Fruit fly (Drosophila melanogaster): ENCODE measurements around the gene CG8191.

The CG8191 gene

DNA sequence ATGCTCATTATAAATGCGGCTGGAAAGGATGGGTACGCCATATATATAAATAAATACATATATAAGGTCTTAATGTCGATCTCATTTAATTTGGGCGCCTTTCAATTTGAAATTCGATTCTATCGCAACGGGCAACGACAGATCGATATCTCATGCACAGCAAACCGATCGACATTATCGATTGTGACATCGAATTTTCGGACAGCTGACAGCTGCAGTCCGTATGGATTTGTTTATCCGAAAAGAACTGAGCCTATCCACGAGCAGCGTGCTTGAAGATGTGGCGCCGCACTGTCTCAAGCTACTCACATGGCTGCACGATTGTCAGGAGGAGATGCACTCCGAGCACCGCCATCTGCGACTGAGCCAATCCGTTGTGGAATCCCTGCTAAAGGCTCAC, at the start of gene CG8191:
Gene CG8191, plus strand, starts transcription at position 211 of the 400 bp plus-strand sequence.
- no peak for TF ChIP-seq CTCF (optimal IDR thresholded peaks at IDR 0.05)

DNA sequence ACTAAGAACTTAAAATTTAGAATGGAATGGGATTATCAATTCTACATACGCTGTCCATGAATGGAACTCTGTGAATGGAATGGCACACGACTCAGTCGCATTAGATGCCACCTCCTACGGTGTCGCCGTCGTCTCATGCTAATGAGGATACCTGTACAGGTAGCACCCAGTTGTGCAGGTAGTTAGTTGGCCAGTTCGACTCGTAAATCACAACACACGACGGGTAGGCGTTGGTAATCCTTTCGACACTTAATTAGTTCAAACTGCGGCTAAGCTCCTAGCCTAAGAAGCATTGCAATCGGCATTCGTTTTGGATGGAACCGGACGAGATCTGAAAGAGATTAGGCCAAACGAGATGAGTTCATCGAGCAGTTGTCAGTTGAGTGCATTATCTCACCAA, 47.6 kb upstream of the CG8191 start:
- TF ChIP-seq CTCF (optimal IDR thresholded peaks at IDR 0.05) = no peak
- TF ChIP-seq CG8478 (optimal IDR thresholded peaks at IDR 0.05) = no peak

DNA sequence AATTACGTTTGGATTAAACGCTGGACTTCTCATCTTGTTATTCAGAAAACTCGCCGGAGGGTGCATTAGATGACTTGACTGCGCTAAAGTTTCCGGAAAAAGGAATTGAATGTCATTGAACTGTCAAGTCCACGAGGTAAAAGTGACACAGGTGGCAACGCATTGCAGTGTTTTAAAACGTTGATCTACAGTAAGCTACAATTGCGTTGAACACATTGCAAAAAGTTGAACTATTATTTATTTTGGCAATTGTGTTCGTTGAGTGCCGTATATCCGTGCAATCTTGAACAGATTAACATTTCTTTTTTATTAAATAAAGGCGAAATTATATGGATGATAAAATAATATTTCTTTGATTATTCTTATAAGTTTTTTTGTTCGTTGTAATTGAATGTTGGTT, 43.2 kb upstream of the CG8191 start, which contains the start of gene CG15599:
Gene CG15599, minus strand, starts transcription at position 101 of the 400 bp plus-strand sequence.
- TF ChIP-seq CG8478 (optimal IDR thresholded peaks at IDR 0.05) (no peak), CTCF (optimal IDR thresholded peaks at IDR 0.05) (no peak)

DNA sequence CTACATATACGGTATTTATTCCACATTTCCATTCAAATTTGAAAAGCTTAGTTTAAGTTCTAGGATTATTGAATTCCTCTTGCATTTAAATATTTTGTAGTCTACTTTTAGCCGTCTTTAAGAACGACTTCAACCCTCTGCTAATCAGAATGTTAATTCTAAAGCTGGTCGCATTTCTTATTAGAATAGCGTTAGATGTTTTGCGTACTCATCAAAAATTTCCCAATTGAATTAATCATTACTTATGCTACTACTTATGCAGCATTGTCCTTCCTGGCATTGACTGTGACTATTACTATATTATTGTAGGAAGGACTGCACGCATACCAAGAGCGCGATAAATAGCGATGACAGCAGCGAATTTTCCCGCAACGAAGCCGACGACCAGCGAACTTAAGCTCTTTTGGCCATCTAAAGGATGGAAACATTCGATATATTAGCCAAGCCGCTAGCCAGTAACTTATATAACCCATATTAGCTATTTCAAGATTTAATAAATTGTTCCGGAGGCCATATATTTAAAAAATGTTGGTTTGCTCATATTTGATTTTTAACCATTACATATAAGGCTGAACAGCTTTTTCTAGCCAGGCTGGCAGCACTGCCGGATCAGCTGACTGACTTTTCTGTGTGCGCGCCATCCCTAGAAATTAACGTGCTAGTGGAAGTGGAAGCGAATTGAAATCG, 35.0 kb upstream of the CG8191 start, which contains the start of gene CG8128:
Gene CG8128, plus strand, starts transcription at position 641 of the 687 bp plus-strand sequence.
- TF ChIP-seq CTCF (optimal IDR thresholded peaks at IDR 0.05) (no peak), CG8478 (optimal IDR thresholded peaks at IDR 0.05) (no peak)

DNA sequence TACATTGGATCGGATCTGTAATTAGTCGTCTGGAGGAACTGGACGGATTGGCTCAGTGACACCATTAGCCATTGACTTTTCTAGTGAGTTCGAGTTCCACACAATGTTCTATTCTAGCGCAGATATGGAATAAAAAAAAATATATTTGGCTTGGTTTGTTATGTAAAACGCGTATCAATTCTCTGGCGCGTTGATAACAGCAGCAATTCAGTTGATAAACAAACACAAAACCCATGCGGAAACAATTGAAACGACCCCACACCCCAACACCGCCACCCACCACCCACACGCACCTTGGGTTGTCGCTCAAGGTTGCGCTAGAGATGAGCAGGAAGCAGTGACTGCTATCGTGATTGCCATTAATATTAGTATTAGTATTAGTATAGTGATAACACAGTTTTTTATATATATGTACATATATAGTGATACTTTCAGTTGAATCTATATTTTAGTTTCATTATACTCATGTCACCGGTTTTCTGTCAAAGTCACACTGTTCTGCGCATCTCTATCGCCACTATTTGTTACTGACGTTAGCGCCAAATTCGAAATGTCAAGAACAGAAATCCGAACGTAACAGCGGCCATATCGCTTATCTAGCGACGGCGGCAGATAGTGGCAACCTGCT, 34.3 kb upstream of the CG8191 start:
- TF ChIP-seq CTCF (optimal IDR thresholded peaks at IDR 0.05) (no peak), CG8478 (optimal IDR thresholded peaks at IDR 0.05) (no peak)

DNA sequence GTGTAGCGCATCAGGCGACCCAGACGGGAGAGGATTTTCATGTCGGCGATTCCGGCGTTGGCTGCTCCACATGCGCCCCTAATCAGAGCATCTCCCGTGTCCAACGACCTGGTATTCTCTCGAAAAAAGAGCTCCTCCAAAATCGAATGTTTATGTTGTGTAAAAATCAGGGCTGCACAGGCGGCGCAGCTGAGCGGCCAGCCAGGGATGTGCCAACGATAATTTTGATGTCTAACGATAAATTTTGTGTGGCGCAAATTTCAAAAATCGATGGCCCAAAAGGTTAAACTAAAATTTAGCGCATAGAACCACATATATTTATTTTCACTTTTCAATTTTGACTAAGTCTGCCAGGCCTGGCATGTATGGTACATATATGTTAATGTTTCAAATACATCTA, 30.9 kb upstream of the CG8191 start, which contains the start of gene CG9240:
Gene CG9240, minus strand, starts transcription at position 213 of the 400 bp plus-strand sequence.
- TF ChIP-seq CG8478 (optimal IDR thresholded peaks at IDR 0.05) (no peak), CTCF (optimal IDR thresholded peaks at IDR 0.05) (no peak)

DNA sequence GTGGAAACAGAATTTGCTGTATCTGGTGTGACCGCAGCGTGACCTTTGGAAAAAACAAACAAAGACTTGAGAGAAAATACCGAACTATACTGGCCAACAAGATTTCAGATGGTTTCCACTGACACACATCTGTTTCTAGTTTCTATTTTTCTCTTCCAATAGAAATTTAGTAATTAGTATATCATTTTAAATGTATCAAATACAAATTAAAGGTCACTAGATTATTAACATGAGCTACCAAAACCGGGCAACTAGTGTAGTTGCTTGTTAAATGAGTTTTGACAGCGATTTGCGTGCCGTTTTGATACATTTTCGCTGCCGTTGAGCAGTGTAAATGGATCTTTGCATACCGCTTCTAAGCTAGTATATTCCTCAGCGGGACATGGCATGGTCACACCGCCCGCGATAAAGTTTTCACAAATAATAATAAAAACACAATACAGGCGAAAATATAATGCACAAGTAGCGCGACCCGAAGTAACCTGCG, 28.2 kb upstream of the CG8191 start, which contains the start of the genes Pis and Hap40:
Gene Pis, minus strand, starts transcription at position 51 of the 487 bp plus-strand sequence.
Gene Hap40, plus strand, starts transcription at position 406 of the 487 bp plus-strand sequence.
- TF ChIP-seq CTCF (optimal IDR thresholded peaks at IDR 0.05) (no peak), CG8478 (optimal IDR thresholded peaks at IDR 0.05) (no peak)

DNA sequence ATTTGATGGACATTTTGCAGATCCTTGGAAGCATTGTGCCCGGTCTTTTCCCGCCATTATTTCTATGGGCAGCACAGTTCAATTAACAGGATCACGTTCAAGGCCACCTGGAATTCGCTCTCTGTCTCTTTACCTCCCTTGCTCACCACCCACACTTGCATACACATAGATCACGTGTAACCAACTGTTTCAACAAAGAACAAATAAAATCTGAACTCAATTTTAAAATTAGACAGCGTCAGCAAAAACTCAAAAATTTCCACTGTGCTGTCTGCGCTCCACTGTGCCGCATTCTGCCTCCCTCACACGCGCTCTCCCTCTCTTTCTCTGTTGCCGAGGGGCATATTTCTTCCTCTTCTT, 22.4 kb upstream of the CG8191 start:
- no peak for TF ChIP-seq CTCF (optimal IDR thresholded peaks at IDR 0.05)
- TF ChIP-seq CG8478 (optimal IDR thresholded peaks at IDR 0.05) = no peak

DNA sequence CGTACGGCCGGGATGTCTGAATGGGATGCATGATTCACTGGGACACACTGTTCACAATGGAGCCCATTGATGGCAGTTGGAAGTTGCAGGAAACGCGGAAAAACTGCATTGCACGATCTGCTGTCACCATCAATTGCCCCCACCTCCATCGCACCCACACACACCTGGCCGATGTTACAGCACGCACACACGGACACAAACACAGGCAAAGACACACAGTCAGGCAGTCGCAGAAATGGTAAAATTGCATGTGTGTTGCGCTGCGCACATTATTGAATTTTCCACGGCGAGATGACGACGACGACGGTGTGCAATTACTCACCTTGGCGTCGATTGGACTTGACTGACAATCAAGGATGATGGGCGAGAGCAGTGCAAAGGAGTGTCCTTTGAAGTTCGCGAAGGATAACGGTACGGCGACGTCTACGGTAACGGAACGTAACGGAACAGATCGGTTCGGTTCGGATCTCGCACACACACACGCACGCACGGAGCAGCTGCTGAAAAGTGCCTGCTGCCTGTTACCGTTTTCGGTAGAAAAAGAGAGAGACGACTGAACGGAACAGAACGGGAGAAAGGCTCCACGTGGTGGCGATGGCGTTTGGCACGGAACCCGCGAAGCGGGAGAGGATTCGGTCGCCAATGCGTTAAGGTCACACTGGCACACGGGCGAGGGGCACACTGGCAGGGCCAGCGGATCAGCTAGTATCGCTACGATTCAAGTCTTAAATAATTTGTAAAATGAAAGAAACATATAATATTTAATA, 21.8 kb upstream of the CG8191 start, which contains the start of the genes CG9281 and CG15601:
Gene CG9281, minus strand, starts transcription at position 556 of the 767 bp plus-strand sequence.
Gene CG15601, plus strand, starts transcription at position 664 of the 767 bp plus-strand sequence.
- TF ChIP-seq CTCF (optimal IDR thresholded peaks at IDR 0.05) (peak in 1 of 2 experiments; percentile 17), CG8478 (optimal IDR thresholded peaks at IDR 0.05) (no peak)

DNA sequence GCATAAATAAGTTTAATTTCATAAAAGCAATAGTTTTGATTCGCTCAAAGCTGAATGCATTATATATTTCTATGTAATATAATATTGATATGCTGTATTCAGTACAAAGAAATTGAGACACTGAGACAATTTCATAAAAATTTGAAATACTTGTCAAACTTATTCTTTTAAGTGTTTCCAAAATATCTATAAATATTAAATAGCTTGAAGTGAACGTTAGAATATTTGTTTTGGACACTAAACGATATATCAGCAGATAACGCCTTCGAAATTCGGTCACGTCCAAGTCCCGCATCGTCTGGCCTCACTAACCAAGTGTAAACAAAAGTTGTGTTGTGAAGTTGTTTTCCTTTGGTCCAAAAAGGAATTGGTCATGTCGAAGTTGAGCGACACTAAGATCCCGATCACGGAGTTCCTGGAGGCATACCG, 21.2 kb upstream of the CG8191 start:
- TF ChIP-seq CTCF (optimal IDR thresholded peaks at IDR 0.05) (no peak), CG8478 (optimal IDR thresholded peaks at IDR 0.05) (no peak)

DNA sequence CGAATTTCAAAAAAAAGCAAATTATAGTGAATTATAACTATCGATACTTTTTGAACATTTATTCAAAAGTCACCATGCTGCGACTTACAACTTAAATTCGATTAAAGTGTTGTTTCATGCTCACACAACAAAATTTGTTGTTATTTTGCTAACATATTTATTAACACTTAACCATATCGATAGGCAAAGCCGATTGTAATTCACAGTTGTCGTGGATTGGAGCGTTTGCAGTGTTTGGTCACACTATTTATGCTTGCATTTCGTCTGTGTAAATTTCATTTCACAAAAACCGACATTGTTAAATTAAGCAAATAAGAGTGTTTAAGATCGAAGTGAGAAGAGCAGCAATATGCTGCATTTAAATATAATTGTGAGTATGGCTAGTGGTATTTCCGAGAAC, 19.6 kb upstream of the CG8191 start, which contains the start of gene HUWE1:
Gene HUWE1, plus strand, starts transcription at position 220 of the 400 bp plus-strand sequence.
- TF ChIP-seq CTCF (optimal IDR thresholded peaks at IDR 0.05) = no peak

DNA sequence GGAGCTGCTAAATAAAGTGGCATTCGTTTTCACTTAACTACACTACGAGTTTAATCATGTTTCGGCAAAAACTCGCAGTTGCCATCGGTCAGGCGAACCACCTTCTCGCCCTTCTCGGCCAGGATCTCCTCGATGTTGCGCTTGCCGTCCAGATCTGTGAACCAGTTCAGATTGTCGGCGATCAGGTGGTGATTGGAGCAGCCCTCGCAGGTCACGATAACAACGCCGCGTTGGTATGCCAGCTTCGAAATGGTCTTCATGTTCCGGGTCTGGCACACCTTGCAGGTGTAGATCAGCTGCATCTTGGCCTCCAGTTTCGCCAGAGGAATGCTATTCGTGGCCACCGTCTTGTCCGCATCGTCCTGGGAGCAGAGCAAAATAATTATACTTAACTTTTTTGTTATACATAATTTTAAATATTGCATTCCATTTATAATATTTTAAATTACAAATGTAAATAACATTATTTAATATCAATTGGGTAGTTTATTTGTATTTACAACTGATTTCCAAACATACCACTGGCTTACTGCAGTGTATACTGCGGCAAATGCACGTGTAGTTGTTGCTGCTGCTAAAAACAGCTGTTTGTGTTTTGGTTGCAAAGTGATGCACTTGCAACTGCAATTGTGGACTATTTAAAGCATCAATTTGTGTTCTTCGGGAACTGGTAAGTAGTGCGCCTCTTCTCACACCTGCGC, 1.4 kb downstream of the CG8191 start:
- TF ChIP-seq CG8478 (optimal IDR thresholded peaks at IDR 0.05) (no peak), CTCF (optimal IDR thresholded peaks at IDR 0.05) (no peak)

DNA sequence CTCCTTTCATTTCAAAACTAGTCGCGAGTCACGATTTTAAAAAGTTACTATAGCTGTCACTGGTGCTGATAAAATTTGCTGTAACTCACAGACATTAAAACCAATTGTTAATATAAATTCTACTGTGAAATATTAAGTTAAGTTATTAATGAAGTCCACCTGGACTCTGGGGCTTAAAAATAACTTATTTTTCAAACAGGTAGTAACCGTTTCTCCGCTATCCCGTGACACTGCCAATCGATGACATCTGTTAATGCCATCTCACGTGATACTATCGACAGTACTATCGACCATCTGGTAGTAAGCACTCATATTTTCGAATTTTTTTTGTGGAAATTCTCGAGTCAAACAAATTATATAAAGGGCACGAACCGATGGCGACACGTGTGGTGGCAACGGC, 2.0 kb downstream of the CG8191 start, which contains the start of the genes CG12379 and MagR:
Gene CG12379, minus strand, starts transcription at position 2 of the 400 bp plus-strand sequence.
Gene MagR, plus strand, starts transcription at position 276 of the 400 bp plus-strand sequence.
- TF ChIP-seq CG8478 (optimal IDR thresholded peaks at IDR 0.05) (no peak), CTCF (optimal IDR thresholded peaks at IDR 0.05) (no peak)

DNA sequence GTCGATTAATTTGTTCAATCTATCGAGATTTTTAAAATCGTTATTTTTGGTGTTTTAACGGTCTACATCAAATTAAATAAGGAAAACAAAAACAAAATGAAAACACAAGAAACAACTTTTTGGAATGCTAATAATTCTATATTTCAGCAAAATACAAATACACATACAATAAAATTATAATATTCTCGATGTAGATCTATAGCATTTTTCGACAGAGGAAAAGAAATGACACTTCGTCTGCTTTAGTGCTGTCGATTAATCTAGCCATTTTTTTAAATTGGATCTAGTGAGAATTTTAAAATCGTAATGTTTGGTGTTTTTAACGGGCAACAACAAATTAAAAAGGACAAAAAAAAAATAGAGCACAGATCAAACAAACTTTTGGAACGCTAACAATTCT, 5.1 kb downstream of the CG8191 start, which contains the start of gene Arp6:
Gene Arp6, minus strand, starts transcription at position 11 of the 400 bp plus-strand sequence.
- TF ChIP-seq CG8478 (optimal IDR thresholded peaks at IDR 0.05) (no peak), CTCF (optimal IDR thresholded peaks at IDR 0.05) (no peak)
